Worm (Caenorhabditis elegans): ENCODE data around the gene F43G6.10.

ce11 chrII:11766472-11766871 lies 42.7 kb upstream of the F43G6.10 start, which contains the start of gene F44E5.2:
- TF ChIP-seq him-1 (tag; optimal IDR thresholded peaks at IDR 0.05): no peak
- TF ChIP-seq dao-5 (tag; optimal IDR thresholded peaks at IDR 0.05): no peak
